Fruit fly (Drosophila melanogaster) S2 (cell line): ENCODE results near the gene Prx3.

ENCODE experiments used
- CG8478 ChIP-seq: fragments of >200 bp; optimal IDR thresholded peaks from 2 replicates; lab custom pipeline; 2018
- CTCF ChIP-seq, 2 experiments: fragments of >200 bp; optimal IDR thresholded peaks; 2 replicates each; lab custom pipeline; 2018

DNA sequence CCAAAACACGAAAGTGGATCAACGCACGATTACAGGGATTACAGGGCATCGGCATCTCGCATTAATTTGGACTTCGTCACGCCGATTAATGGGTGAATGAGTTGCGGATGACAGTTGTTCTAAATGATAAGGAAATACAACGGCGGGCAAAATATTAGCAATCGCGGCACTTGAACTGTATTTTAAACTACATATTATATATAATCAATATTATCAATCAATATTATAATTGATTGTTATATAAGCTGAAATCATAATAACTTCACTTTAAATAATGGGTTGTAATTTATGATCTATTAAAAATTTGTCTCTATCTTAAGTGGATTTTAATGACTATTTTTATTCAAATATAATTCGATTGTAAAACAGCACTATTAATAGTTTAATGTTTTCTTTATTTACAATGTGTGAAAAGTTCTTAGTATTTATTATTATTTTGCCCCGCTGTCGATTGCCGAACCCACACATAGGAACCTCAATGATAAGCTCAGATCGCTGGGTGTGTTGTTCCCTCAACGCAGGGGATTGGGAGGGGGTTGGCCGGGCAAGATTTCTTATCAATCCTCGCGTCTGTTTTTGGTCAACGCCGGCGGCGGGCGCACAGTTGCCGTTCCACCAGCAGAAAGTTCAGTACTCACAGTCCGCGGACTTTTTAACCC is 11.1 kb downstream of the Prx3 start:
- TF ChIP-seq CTCF (optimal IDR thresholded peaks at IDR 0.05; lab: Kevin White, UChicago): no peak
- TF ChIP-seq CG8478: no peak
